Worm (Caenorhabditis elegans) whole organism, L2 larva: ENCODE results near the gene Y51H4A.22.
"Not testable (repeated sequence)": the region's sequence is repeated elsewhere in the genome, so short reads cannot be mapped to it uniquely, and the experiment has no call there.

ENCODE experiments used
- C34F6.9 ChIP-seq: fragments of 150-350 bp; optimal IDR thresholded peaks from 2 replicates; lab custom pipeline; 2014; ENCODE audit warnings: missing biosample characterization, missing genetic modification characterization
- F13H6.1 ChIP-seq: sonication (generic microtip); optimal IDR thresholded peaks from 2 replicates; lab custom pipeline; 2016; ENCODE audit warnings: missing genetic modification characterization, missing compliant biosample characterization
- R02D3.7 ChIP-seq: fragments of 150-350 bp; optimal IDR thresholded peaks from 2 replicates; lab custom pipeline; 2014; ENCODE audit warnings: missing biosample characterization, missing genetic modification characterization
- Y55F3AM.14 ChIP-seq: fragments of 200-800 bp; sonication (Bioruptor generic); optimal IDR thresholded peaks from 2 replicates; lab custom pipeline; 2018; ENCODE audit warnings: mild to moderate bottlenecking, missing genetic modification characterization, missing compliant biosample characterization
- ZK546.5 ChIP-seq: sonication (generic microtip); optimal IDR thresholded peaks from 2 replicates; lab custom pipeline; 2017; ENCODE audit warnings: missing biosample characterization, missing genetic modification characterization
- alr-1 ChIP-seq: fragments of 150-350 bp; optimal IDR thresholded peaks from 2 replicates; lab custom pipeline; 2014; ENCODE audit warnings: missing biosample characterization, missing genetic modification characterization
- aly-2 ChIP-seq: fragments of 150-350 bp; optimal IDR thresholded peaks from 2 replicates; lab custom pipeline; 2014; ENCODE audit warnings: missing biosample characterization, missing genetic modification characterization
- ceh-16 ChIP-seq: fragments of 150-350 bp; optimal IDR thresholded peaks from 2 replicates; lab custom pipeline; 2014; ENCODE audit warnings: missing biosample characterization, missing genetic modification characterization
- ceh-82 ChIP-seq: fragments of 150-350 bp; optimal IDR thresholded peaks from 2 replicates; lab custom pipeline; 2014; ENCODE audit warnings: missing biosample characterization, missing genetic modification characterization
- crh-2 ChIP-seq: sonication (generic microtip); optimal IDR thresholded peaks from 2 replicates; lab custom pipeline; 2017; ENCODE audit warnings: missing biosample characterization, missing genetic modification characterization
- elt-1 ChIP-seq: fragments of 150-350 bp; optimal IDR thresholded peaks from 2 replicates; lab custom pipeline; 2014; ENCODE audit warnings: missing biosample characterization, missing genetic modification characterization
- elt-3 ChIP-seq: sonication (generic microtip); optimal IDR thresholded peaks from 2 replicates; lab custom pipeline; 2017; ENCODE audit warnings: missing biosample characterization, missing genetic modification characterization
- fos-1 ChIP-seq: fragments of 150-350 bp; optimal IDR thresholded peaks from 2 replicates; lab custom pipeline; 2014; ENCODE audit warnings: missing biosample characterization, missing genetic modification characterization
- gmeb-1 ChIP-seq: fragments of 150-350 bp; optimal IDR thresholded peaks from 2 replicates; lab custom pipeline; 2014; ENCODE audit warnings: missing biosample characterization, missing genetic modification characterization
- lin-11 ChIP-seq: fragments of 150-350 bp; sonication (generic microtip); optimal IDR thresholded peaks from 2 replicates; lab custom pipeline; 2014; ENCODE audit warnings: missing biosample characterization, missing genetic modification characterization, inconsistent platforms, mixed read lengths
- lin-13 ChIP-seq: fragments of 150-350 bp; optimal IDR thresholded peaks from 2 replicates; lab custom pipeline; 2014; ENCODE audit warnings: missing biosample characterization, missing genetic modification reagents, missing genetic modification characterization
- lsy-2 ChIP-seq, 2 experiments: fragments of 150-350 bp in 1 of 2; sonication (generic microtip) in 1 of 2; optimal IDR thresholded peaks; 2 replicates each; lab custom pipeline; 2014 to 2017; ENCODE audit warnings: missing biosample characterization in 2 of 2, missing genetic modification characterization in 2 of 2
- mbf-1 ChIP-seq: sonication (generic microtip); optimal IDR thresholded peaks from 2 replicates; lab custom pipeline; 2017; ENCODE audit warnings: missing biosample characterization, missing genetic modification characterization
- mdl-1 ChIP-seq, 2 experiments: fragments of 150-350 bp in 1 of 2; sonication (generic microtip) in 1 of 2; optimal IDR thresholded peaks; 2 replicates each; lab custom pipeline; 2017; ENCODE audit warnings: missing biosample characterization in 2 of 2, missing genetic modification characterization in 2 of 2
- nhr-10 ChIP-seq: sonication (generic microtip); optimal IDR thresholded peaks from 2 replicates; lab custom pipeline; 2017; ENCODE audit warnings: missing biosample characterization, missing genetic modification characterization
- nhr-12 ChIP-seq: fragments of 150-350 bp; optimal IDR thresholded peaks from 2 replicates; lab custom pipeline; 2014; ENCODE audit warnings: missing biosample characterization, missing genetic modification characterization
- nhr-129 ChIP-seq: fragments of 150-350 bp; optimal IDR thresholded peaks from 2 replicates; lab custom pipeline; 2014; ENCODE audit warnings: missing biosample characterization, missing genetic modification characterization
- nhr-23 ChIP-seq: fragments of 150-350 bp; optimal IDR thresholded peaks from 2 replicates; lab custom pipeline; 2014; ENCODE audit warnings: missing biosample characterization, missing genetic modification reagents, missing genetic modification characterization
- nhr-237 ChIP-seq: fragments of 150-350 bp; optimal IDR thresholded peaks from 2 replicates; lab custom pipeline; 2014; ENCODE audit warnings: missing biosample characterization, missing genetic modification characterization
- nhr-25 ChIP-seq: fragments of 150-350 bp; sonication (generic microtip); optimal IDR thresholded peaks from 3 replicates; lab custom pipeline; 2014; ENCODE audit warnings: missing biosample characterization, missing genetic modification characterization
- peb-1 ChIP-seq: fragments of 150-350 bp; optimal IDR thresholded peaks from 2 replicates; lab custom pipeline; 2014; ENCODE audit warnings: missing biosample characterization, missing genetic modification characterization
- sma-9 ChIP-seq, 2 experiments: fragments of 150-350 bp in 1 of 2; sonication (generic microtip) in 1 of 2; optimal IDR thresholded peaks; 2 replicates each; lab custom pipeline; 2014 to 2016; ENCODE audit warnings: missing genetic modification characterization in 2 of 2, mild to moderate bottlenecking in 1 of 2, missing biosample characterization in 1 of 2, missing compliant biosample characterization in 1 of 2, missing genetic modification reagents in 1 of 2, moderate library complexity in 1 of 2
- snpc-4 ChIP-seq: fragments of 150-350 bp; optimal IDR thresholded peaks from 2 replicates; lab custom pipeline; 2014; ENCODE audit warnings: missing biosample characterization, missing genetic modification characterization
- unc-39 ChIP-seq: fragments of 150-350 bp; optimal IDR thresholded peaks from 2 replicates; lab custom pipeline; 2014; ENCODE audit warnings: missing biosample characterization, missing genetic modification characterization
- unc-55 ChIP-seq: fragments of 150-350 bp; sonication (generic microtip); optimal IDR thresholded peaks from 3 replicates; lab custom pipeline; 2014; ENCODE audit warnings: missing biosample characterization, missing genetic modification reagents, missing genetic modification characterization
- unc-62 ChIP-seq: fragments of 150-350 bp; optimal IDR thresholded peaks from 2 replicates; lab custom pipeline; 2014; ENCODE audit warnings: missing biosample characterization, missing genetic modification reagents, missing genetic modification characterization
- zag-1 ChIP-seq: fragments of 150-350 bp; optimal IDR thresholded peaks from 2 replicates; lab custom pipeline; 2014; ENCODE audit warnings: missing biosample characterization, missing genetic modification characterization
- ztf-11 ChIP-seq: sonication (generic microtip); optimal IDR thresholded peaks from 2 replicates; lab custom pipeline; 2017; ENCODE audit warnings: missing biosample characterization, missing genetic modification characterization
- ztf-4 ChIP-seq: fragments of 150-350 bp; optimal IDR thresholded peaks from 2 replicates; lab custom pipeline; 2014; ENCODE audit warnings: missing biosample characterization, missing genetic modification characterization

Y51H4A.22 gene

DNA sequence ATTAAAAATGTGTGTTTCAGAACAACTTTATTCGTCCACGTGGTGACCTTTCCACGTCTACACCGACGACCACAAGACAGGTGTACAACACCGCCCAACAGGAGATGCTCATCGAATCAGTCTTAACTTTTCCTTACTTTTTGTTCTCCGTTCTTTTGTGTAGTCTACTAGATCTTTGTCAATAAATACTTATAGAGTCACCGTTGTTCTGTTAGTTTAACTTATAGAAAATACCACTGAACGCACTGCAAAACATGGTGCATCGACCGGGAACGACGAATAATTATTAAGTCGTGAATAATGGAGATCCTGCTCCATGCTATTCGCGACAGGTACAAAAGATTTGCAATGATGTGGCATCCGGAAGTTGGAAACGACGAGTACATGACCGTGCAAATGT is 2.1 kb downstream of the Y51H4A.22 start, which contains the start of gene Y51H4A.23:
Y51H4A.23 (plus strand) TSS at position 301 of the 400 bp plus-strand sequence.
- TF ChIP-seq gmeb-1 (tag; lab: Kevin White, UChicago); alr-1 (tag; lab: Kevin White, UChicago); C34F6.9: not testable (repeated sequence)

- TF ChIP-seq lsy-2 (tag; optimal IDR thresholded peaks at IDR 0.05; lab: Kevin White, UChicago) (no peak), fos-1 (tag; lab: Kevin White, UChicago) (peak; percentile 98)
- TF ChIP-seq, all 48 proteins: peak for 1
Measured at ce11 chrIV:16735957-16736356, 15.4 kb downstream of the Y51H4A.22 start, which contains the start of gene Y51H4A.25. TSS of gene Y51H4A.25 (plus strand) at chrIV:16736329.

DNA sequence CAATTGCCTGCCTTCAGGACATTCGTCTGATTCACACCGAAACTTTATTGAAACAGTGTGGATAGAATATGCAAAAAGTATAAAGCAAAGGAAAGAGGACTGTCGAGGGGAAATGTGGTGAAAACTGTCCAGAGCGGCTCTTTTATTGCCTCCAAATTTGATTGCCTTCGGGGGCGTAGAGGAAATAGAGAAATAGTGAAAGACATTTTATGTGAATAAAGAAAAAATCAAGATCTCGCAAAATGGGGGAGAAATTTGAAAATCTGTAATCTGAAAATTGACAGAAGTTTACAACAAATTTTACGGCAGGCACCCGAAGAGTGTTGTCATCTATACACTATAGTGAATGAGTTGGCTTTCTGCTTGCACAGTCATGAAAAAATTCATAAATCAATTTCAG is 20.3 kb downstream of the Y51H4A.22 start, which contains the start of gene Y51H4A.24:
Y51H4A.24 (minus strand) TSS at position 101 of the 400 bp plus-strand sequence.
- TF ChIP-seq unc-39 (no peak), nhr-129 (tag; lab: Kevin White, UChicago) (no peak), lin-11 (tag; lab: Kevin White, UChicago) (no peak), lsy-2 (tag; optimal IDR thresholded peaks at IDR 0.05; lab: Kevin White, UChicago) (no peak), sma-9 (GFP tag; optimal IDR thresholded peaks at IDR 0.05; lab: Kevin White, UChicago) (no peak), sma-9 (tag; optimal IDR thresholded peaks at IDR 0.05; lab: Kevin White, UChicago) (no peak), zag-1 (no peak), nhr-10 (tag; lab: Kevin White, UChicago) (no peak), R02D3.7 (no peak), crh-2 (tag; lab: Kevin White, UChicago) (no peak), unc-55 (no peak), ZK546.5 (no peak), fos-1 (tag; lab: Kevin White, UChicago) (no peak), ztf-11 (tag; lab: Kevin White, UChicago) (no peak), elt-3 (tag; lab: Kevin White, UChicago) (no peak), nhr-25 (no peak), elt-1 (tag; lab: Kevin White, UChicago) (no peak)
- TF ChIP-seq, all 48 proteins: peak for 0

- TF ChIP-seq ZK546.5 (no peak), nhr-23 (tag; lab: Kevin White, UChicago) (no peak), Y55F3AM.14 (no peak), nhr-12 (tag; lab: Kevin White, UChicago) (no peak), mdl-1 (tag; optimal IDR thresholded peaks at IDR 0.05; lab: Kevin White, UChicago) (no peak), ztf-4 (tag; lab: Kevin White, UChicago) (no peak), lin-13 (GFP tag; lab: Kevin White, UChicago) (no peak), R02D3.7 (no peak), fos-1 (tag; lab: Kevin White, UChicago) (no peak), ceh-82 (no peak), aly-2 (tag; lab: Kevin White, UChicago) (no peak), lsy-2 (tag; optimal IDR thresholded peaks at IDR 0.05; lab: Kevin White, UChicago) (no peak), nhr-25 (no peak), elt-1 (tag; lab: Kevin White, UChicago) (no peak), unc-39 (no peak)
Measured at ce11 chrIV:16743530-16743929, 23.0 kb downstream of the Y51H4A.22 start, which contains the start of gene Y43D4A.1. TSS of gene Y43D4A.1 (plus strand) at chrIV:16743830.

- no peak for TF ChIP-seq peb-1
- TF ChIP-seq nhr-12 (tag; lab: Kevin White, UChicago): no peak
- no peak for TF ChIP-seq mdl-1 (tag; optimal IDR thresholded peaks at IDR 0.05; lab: Kevin White, UChicago)
- no peak for TF ChIP-seq nhr-129 (tag; lab: Kevin White, UChicago)
- no peak for TF ChIP-seq Y55F3AM.14
- no peak for TF ChIP-seq nhr-25
- TF ChIP-seq F13H6.1 (tag; lab: Kevin White, UChicago): no peak
- TF ChIP-seq snpc-4 (tag; lab: Kevin White, UChicago): no peak
- no peak for TF ChIP-seq nhr-237
- no peak for TF ChIP-seq unc-62
Measured at ce11 chrIV:16751087-16751486, 30.6 kb downstream of the Y51H4A.22 start.

- not testable (repeated sequence) for TF ChIP-seq ceh-16 (tag; lab: Kevin White, UChicago); lin-13 (GFP tag; lab: Kevin White, UChicago); mbf-1 (tag; lab: Kevin White, UChicago)
- TF ChIP-seq, all 48 proteins: peak for 0; not testable (repeated sequence) for 48
Measured at ce11 chrIV:16755771-16756170, 35.3 kb downstream of the Y51H4A.22 start, which contains the start of gene Y43D4A.2. TSS of gene Y43D4A.2 (minus strand) at chrIV:16755871.
